Worm (Caenorhabditis elegans): Measurements from ENCODE around the gene clec-40.
A peak's percentile ranks its signal among the peaks of the same experiment; 100 is the strongest.

The clec-40 gene

ce11 chrV:16831310-16831709 is 9.6 kb downstream of the clec-40 start:
- TF ChIP-seq nhr-28 (tag; optimal IDR thresholded peaks at IDR 0.05) (no peak), unc-39 (tag; optimal IDR thresholded peaks at IDR 0.05) (no peak), mls-2 (tag; optimal IDR thresholded peaks at IDR 0.05) (no peak)

ce11 chrV:16829396-16829795 is 11.5 kb downstream of the clec-40 start, which contains the start of gene srh-214:
TSS of gene srh-214 (minus strand) at chrV:16829755.
- TF ChIP-seq elt-3 (tag; optimal IDR thresholded peaks at IDR 0.05) (no peak), unc-39 (tag; optimal IDR thresholded peaks at IDR 0.05) (no peak), nhr-76 (tag; optimal IDR thresholded peaks at IDR 0.05) (no peak), ceh-83 (GFP tag; optimal IDR thresholded peaks at IDR 0.05) (no peak), elt-1 (tag; optimal IDR thresholded peaks at IDR 0.05; ENCODE audit: borderline replicate concordance, insufficient read depth) (no peak), hlh-1 (tag; optimal IDR thresholded peaks at IDR 0.05) (no peak)

- TF ChIP-seq tbx-8 (GFP tag; optimal IDR thresholded peaks at IDR 0.05), result no peak
- TF ChIP-seq lsy-2 (tag; optimal IDR thresholded peaks at IDR 0.05), result no peak
- no peak for TF ChIP-seq blmp-1 (tag; optimal IDR thresholded peaks at IDR 0.05)
- TF ChIP-seq ceh-83 (GFP tag; optimal IDR thresholded peaks at IDR 0.05), result no peak
- TF ChIP-seq nhr-76 (tag; optimal IDR thresholded peaks at IDR 0.05), result no peak
- TF ChIP-seq unc-39 (tag; optimal IDR thresholded peaks at IDR 0.05), result no peak
- TF ChIP-seq sptf-1 (tag; optimal IDR thresholded peaks at IDR 0.05), result no peak
- TF ChIP-seq ham-2 (GFP tag; optimal IDR thresholded peaks at IDR 0.05), result no peak
- TF ChIP-seq M03D4.4 (tag; optimal IDR thresholded peaks at IDR 0.05), result no peak
Observed at ce11 chrV:16827485-16827884, 13.4 kb downstream of the clec-40 start, which contains the start of gene srh-216. TSS of gene srh-216 (minus strand) at chrV:16827585.

ce11 chrV:16821270-16821737 is 19.6 kb downstream of the clec-40 start, which contains the start of gene T20B3.14:
TSS of gene T20B3.14 (minus strand) at chrV:16821320.
- TF ChIP-seq lsy-2 (tag; optimal IDR thresholded peaks at IDR 0.05) (no peak), zip-8 (tag; optimal IDR thresholded peaks at IDR 0.05) (peak; percentile 83)

ce11 chrV:16816707-16817106 is 24.2 kb downstream of the clec-40 start:
- TF ChIP-seq blmp-1 (tag; optimal IDR thresholded peaks at IDR 0.05), result no peak
- TF ChIP-seq ces-1 (GFP tag; optimal IDR thresholded peaks at IDR 0.05), result no peak
- TF ChIP-seq mls-2 (tag; optimal IDR thresholded peaks at IDR 0.05), result no peak
- no peak for TF ChIP-seq mep-1 (tag; optimal IDR thresholded peaks at IDR 0.05)
- TF ChIP-seq lin-32 (GFP tag; optimal IDR thresholded peaks at IDR 0.05), result no peak
- no peak for TF ChIP-seq nhr-12 (tag; optimal IDR thresholded peaks at IDR 0.05)
- no peak for TF ChIP-seq cnd-1 (tag; optimal IDR thresholded peaks at IDR 0.05)
- TF ChIP-seq nhr-28 (tag; optimal IDR thresholded peaks at IDR 0.05), result no peak
- no peak for TF ChIP-seq nhr-76 (tag; optimal IDR thresholded peaks at IDR 0.05)

ce11 chrV:16815261-16815660 is 25.6 kb downstream of the clec-40 start, which contains the start of gene T20B3.1:
TSS of gene T20B3.1 (plus strand) at chrV:16815561.
- TF ChIP-seq unc-120 (tag; optimal IDR thresholded peaks at IDR 0.05; ENCODE audit: poor library complexity, severe bottlenecking), result no peak
- TF ChIP-seq nhr-237 (tag; optimal IDR thresholded peaks at IDR 0.05), result no peak
- TF ChIP-seq ham-2 (GFP tag; optimal IDR thresholded peaks at IDR 0.05), result no peak
- TF ChIP-seq snpc-4 (tag; optimal IDR thresholded peaks at IDR 0.05), result no peak
- TF ChIP-seq ceh-43 (GFP tag; optimal IDR thresholded peaks at IDR 0.05), result no peak
- no peak for TF ChIP-seq pha-4 (tag; optimal IDR thresholded peaks at IDR 0.05)
- TF ChIP-seq mab-5 (tag; optimal IDR thresholded peaks at IDR 0.05), result no peak
- TF ChIP-seq unc-62 (GFP tag; optimal IDR thresholded peaks at IDR 0.05), result no peak
- no peak for TF ChIP-seq blmp-1 (tag; optimal IDR thresholded peaks at IDR 0.05)
- no peak for TF ChIP-seq nhr-76 (tag; optimal IDR thresholded peaks at IDR 0.05)
- TF ChIP-seq lin-13 (tag; optimal IDR thresholded peaks at IDR 0.05), result no peak
- TF ChIP-seq hlh-1 (tag; optimal IDR thresholded peaks at IDR 0.05), result no peak
- TF ChIP-seq nhr-28 (tag; optimal IDR thresholded peaks at IDR 0.05), result no peak
- no peak for TF ChIP-seq cnd-1 (tag; optimal IDR thresholded peaks at IDR 0.05)
- TF ChIP-seq nhr-12 (tag; optimal IDR thresholded peaks at IDR 0.05), result no peak
- no peak for TF ChIP-seq mls-2 (tag; optimal IDR thresholded peaks at IDR 0.05)
- TF ChIP-seq sem-2 (GFP tag; optimal IDR thresholded peaks at IDR 0.05), result no peak
- no peak for TF ChIP-seq tbx-8 (GFP tag; optimal IDR thresholded peaks at IDR 0.05)

Data from whole organism, mixed stage, embryonic.